Worm (Caenorhabditis elegans): ENCODE data around the gene nhr-32.

nhr-32 gene

DNA sequence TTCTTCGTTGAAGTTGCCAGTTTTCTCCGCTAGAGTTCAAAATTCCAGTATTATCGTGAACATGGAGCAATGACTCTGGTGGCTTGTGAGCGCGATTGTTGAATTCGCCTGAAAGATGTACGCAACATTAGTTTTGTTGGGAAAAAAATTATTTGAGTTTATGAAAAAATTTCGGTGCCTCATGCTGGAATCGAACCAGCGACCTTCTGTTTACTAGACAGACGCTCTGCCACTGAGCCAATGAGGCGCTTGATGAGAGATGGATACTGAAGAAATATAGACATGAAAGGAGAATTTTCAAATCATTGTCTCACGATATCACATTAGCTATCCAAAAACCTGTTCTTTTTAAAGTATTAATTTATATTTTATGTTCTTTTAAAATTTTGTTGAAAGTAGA is 31.7 kb downstream of the nhr-32 start (continued):
- no peak for TF ChIP-seq zip-11 (GFP tag; IDR thresholded peaks at IDR 0.05)
- TF ChIP-seq mxl-3 (GFP tag; optimal IDR thresholded peaks at IDR 0.05), result peak; percentile 10
- no peak for TF ChIP-seq nhr-28 (tag; optimal IDR thresholded peaks at IDR 0.05)
- peak; percentile 44; the same call in 1 of the 2 replicates for TF ChIP-seq ZK337.2 (GFP tag; IDR thresholded peaks at IDR 0.05)
- no peak for TF ChIP-seq jun-1 (tag; optimal IDR thresholded peaks at IDR 0.05)
- 0 out of 2 replicates have a peak, but pooled peaks have one; percentile 30 for TF ChIP-seq saeg-2 (GFP tag; IDR thresholded peaks at IDR 0.05)
- TF ChIP-seq ztf-11 (tag; optimal IDR thresholded peaks at IDR 0.05), result no peak
- TF ChIP-seq lin-1 (GFP tag; IDR thresholded peaks at IDR 0.05), result 0 out of 2 replicates have a peak, but pooled peaks have one; percentile 46
- no peak for TF ChIP-seq Y105C5A.15 (GFP tag; IDR thresholded peaks at IDR 0.05)
- no peak for TF ChIP-seq nhr-76 (tag; optimal IDR thresholded peaks at IDR 0.05)
- no peak for TF ChIP-seq F10B5.3 (tag; optimal IDR thresholded peaks at IDR 0.05)

DNA sequence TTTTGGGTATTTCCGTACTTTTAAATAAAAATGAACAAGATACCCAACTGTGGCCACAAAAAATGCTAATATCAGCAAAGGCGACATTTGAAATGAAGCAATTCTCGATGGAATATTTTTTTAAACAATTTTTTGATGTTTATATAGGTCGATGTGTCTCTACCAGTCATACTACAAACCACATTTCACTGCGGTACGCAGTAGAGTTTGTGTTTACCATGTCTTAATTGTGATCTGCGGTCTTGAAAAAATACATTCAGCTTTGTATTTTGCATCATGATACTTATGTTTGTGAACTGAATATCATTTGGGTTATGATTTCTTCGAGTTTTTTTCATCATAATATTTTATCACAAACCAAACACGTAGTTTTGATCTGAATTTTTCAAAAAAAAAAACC is 32.3 kb downstream of the nhr-32 start, which contains the start of gene cyp-14A4:
Gene cyp-14A4 (minus strand): TSS at position 107 of the 400 bp plus-strand sequence.
- TF ChIP-seq nhr-28 (tag; optimal IDR thresholded peaks at IDR 0.05) (peak; percentile 38), snpc-4 (tag; optimal IDR thresholded peaks at IDR 0.05) (no peak), daf-16 (GFP tag; optimal IDR thresholded peaks at IDR 0.05) (no peak), daf-16 (tag; optimal IDR thresholded peaks at IDR 0.05) (peak; percentile 91), mep-1 (tag; optimal IDR thresholded peaks at IDR 0.05) (no peak)

DNA sequence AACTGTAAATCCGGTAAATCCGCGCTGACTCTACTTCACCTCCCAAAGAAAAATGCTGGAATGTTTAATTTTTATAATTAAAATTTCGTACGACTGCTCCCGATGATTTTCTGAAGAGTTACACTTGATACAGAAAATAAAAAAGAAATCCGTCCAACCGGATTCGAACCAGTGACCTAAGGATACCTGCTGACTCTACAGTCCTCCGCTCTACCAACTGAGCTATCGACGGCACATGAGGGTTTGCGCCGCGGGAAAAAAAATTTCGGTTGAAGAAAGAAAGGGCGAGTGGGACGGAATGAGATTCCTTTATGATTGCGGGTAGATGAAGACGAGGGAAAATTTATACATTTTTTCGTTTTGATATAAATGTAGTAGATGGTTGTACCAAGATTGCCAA is 32.9 kb downstream of the nhr-32 start:
- TF ChIP-seq Y48G9A.11 (GFP tag; IDR thresholded peaks at IDR 0.05) (no peak), dmd-9 (GFP tag; IDR thresholded peaks at IDR 0.05) (no peak), nhr-42 (GFP tag; IDR thresholded peaks at IDR 0.05) (0 out of 2 replicates have a peak, but pooled peaks have one; percentile 13), nhr-48 (tag; optimal IDR thresholded peaks at IDR 0.05) (peak; percentile 16), hmg-1.1 (GFP tag; IDR thresholded peaks at IDR 0.05) (peak; percentile 15; the same call in 1 of the 2 replicates), zfp-3 (GFP tag; conservative IDR thresholded peaks at IDR 0.05) (0 out of 2 replicates have a peak, but pooled peaks have one; percentile 23), ZK337.2 (GFP tag; IDR thresholded peaks at IDR 0.05) (no peak), vab-7 (GFP tag; IDR thresholded peaks at IDR 0.05) (0 out of 2 replicates have a peak, but pooled peaks have one; percentile 61), mep-1 (tag; optimal IDR thresholded peaks at IDR 0.05) (no peak), nhr-11 (tag; optimal IDR thresholded peaks at IDR 0.05) (no peak), F49E8.2 (tag; optimal IDR thresholded peaks at IDR 0.05; ENCODE audit: borderline replicate concordance) (no peak), set-16 (GFP tag; IDR thresholded peaks at IDR 0.05) (no peak), Y105C5A.15 (GFP tag; IDR thresholded peaks at IDR 0.05) (0 out of 2 replicates have a peak, but pooled peaks have one; percentile 37), pha-4 (GFP tag; IDR thresholded peaks at IDR 0.05) (peak; percentile 73), pha-4 (tag; optimal IDR thresholded peaks at IDR 0.05) (no peak), zip-2 (tag; optimal IDR thresholded peaks at IDR 0.05) (no peak), nhr-76 (tag; optimal IDR thresholded peaks at IDR 0.05) (no peak), dmd-6 (GFP tag; IDR thresholded peaks at IDR 0.05) (peak; percentile 17; the same call in 1 of the 2 replicates), snpc-1.2 (GFP tag; IDR thresholded peaks at IDR 0.05) (0 out of 2 replicates have a peak, but pooled peaks have one; percentile 37), T26A8.4 (GFP tag; IDR thresholded peaks at IDR 0.05) (no peak), sdz-12 (GFP tag; optimal IDR thresholded peaks at IDR 0.05) (no peak), lim-7 (GFP tag; IDR thresholded peaks at IDR 0.05) (peak; percentile 78), lin-13 (GFP tag; optimal IDR thresholded peaks at IDR 0.05) (no peak), duxl-1 (tag; optimal IDR thresholded peaks at IDR 0.05; ENCODE audit: poor library complexity) (peak; percentile 19), daf-8 (GFP tag; IDR thresholded peaks at IDR 0.05) (no peak), egl-43 (GFP tag; IDR thresholded peaks at IDR 0.05) (peak; percentile 81), F26F4.8 (GFP tag; conservative IDR thresholded peaks at IDR 0.05) (peak; percentile 72; the same call in 1 of the 2 replicates), D1046.2 (GFP tag; IDR thresholded peaks at IDR 0.05) (no peak), madf-5 (GFP tag; IDR thresholded peaks at IDR 0.05) (peak in 1 of 2 experiments; percentile 58; a peak in 1 of 4 replicates), ztf-11 (tag; optimal IDR thresholded peaks at IDR 0.05) (no peak), daf-16 (GFP tag; optimal IDR thresholded peaks at IDR 0.05) (peak in 1 of 2 experiments; percentile 52), daf-16 (tag; optimal IDR thresholded peaks at IDR 0.05) (peak; percentile 17)

Data from whole organism, L4 larva.